Fruit fly (Drosophila melanogaster) whole organism, prepupa: ENCODE data around the gene CG11703.

ENCODE experiments used
- Blimp-1 ChIP-seq: fragments of 200-800 bp; sonication (Bioruptor generic); optimal IDR thresholded peaks from 3 replicates; lab custom pipeline; 2017; ENCODE audit warnings: missing biosample characterization, missing genetic modification characterization, mild to moderate bottlenecking, moderate library complexity, missing genetic modification reagents
- CG10631 ChIP-seq: fragments of 200-800 bp; sonication (Bioruptor generic); optimal IDR thresholded peaks from 2 replicates; lab custom pipeline; 2016; ENCODE audit warnings: missing biosample characterization, missing genetic modification characterization
- CG10669 ChIP-seq: fragments of 200-800 bp; sonication (Bioruptor generic); optimal IDR thresholded peaks from 3 replicates; lab custom pipeline; 2018; ENCODE audit warnings: missing biosample characterization, mild to moderate bottlenecking, missing genetic modification characterization, moderate library complexity
- CG11294 ChIP-seq: fragments of 200-800 bp; sonication (Bioruptor generic); IDR thresholded peaks from 2 replicates; pipeline ENCODE4 v1.3.6; 2022; ENCODE audit warnings: missing biosample characterization, missing genetic modification characterization
- CG11762 ChIP-seq: fragments of 200-800 bp; sonication (Bioruptor generic); optimal IDR thresholded peaks from 3 replicates; lab custom pipeline; 2016; ENCODE audit warnings: missing biosample characterization, missing genetic modification characterization; ENCODE audit not compliant: insufficient read depth
- CG11902 ChIP-seq: fragments of 200-800 bp; sonication (Bioruptor generic); optimal IDR thresholded peaks from 3 replicates; lab custom pipeline; 2016; ENCODE audit warnings: missing biosample characterization, missing genetic modification characterization
- CG15336 ChIP-seq: fragments of 200-800 bp; sonication (Bioruptor generic); IDR thresholded peaks from 2 replicates; pipeline ENCODE4 v1.3.6; 2022; ENCODE audit warnings: missing biosample characterization, missing genetic modification characterization
- CG1621 ChIP-seq: fragments of 200-800 bp; sonication (Bioruptor generic); optimal IDR thresholded peaks from 3 replicates; lab custom pipeline; 2018; ENCODE audit warnings: missing biosample characterization, mild to moderate bottlenecking, missing genetic modification characterization
- CG16779 ChIP-seq: fragments of 200-800 bp; sonication (Bioruptor generic); optimal IDR thresholded peaks from 3 replicates; lab custom pipeline; 2017; ENCODE audit warnings: missing biosample characterization, mild to moderate bottlenecking, missing genetic modification characterization
- CG3032 ChIP-seq: fragments of 200-800 bp; optimal IDR thresholded peaks from 2 replicates; lab custom pipeline; 2019; ENCODE audit warnings: missing biosample characterization, mild to moderate bottlenecking, missing genetic modification characterization, moderate library complexity
- CG34406 ChIP-seq: fragments of 200-800 bp; sonication (Bioruptor generic); optimal IDR thresholded peaks from 3 replicates; lab custom pipeline; 2016; ENCODE audit warnings: missing biosample characterization, missing genetic modification characterization
- CG4318 ChIP-seq: fragments of 200-800 bp; sonication (Bioruptor generic); optimal IDR thresholded peaks from 3 replicates; lab custom pipeline; 2017; ENCODE audit warnings: missing biosample characterization, mild to moderate bottlenecking, missing genetic modification characterization
- CG6163 ChIP-seq: fragments of 200-800 bp; sonication (Bioruptor generic); IDR thresholded peaks from 3 replicates; pipeline ENCODE4 v1.3.6; 2022; ENCODE audit warnings: missing biosample characterization, missing genetic modification characterization
- CG6808 ChIP-seq: fragments of 200-800 bp; sonication (Bioruptor generic); optimal IDR thresholded peaks from 3 replicates; lab custom pipeline; 2017; ENCODE audit warnings: missing biosample characterization, missing genetic modification characterization, mild to moderate bottlenecking, moderate library complexity, missing genetic modification reagents
- CG7368 ChIP-seq: fragments of 200-800 bp; sonication (Bioruptor generic); optimal IDR thresholded peaks from 3 replicates; lab custom pipeline; 2016; ENCODE audit warnings: missing biosample characterization, missing genetic modification characterization
- CG8119 ChIP-seq: fragments of 200-800 bp; sonication (Bioruptor generic); IDR thresholded peaks from 3 replicates; pipeline ENCODE4 v1.3.6; 2022; ENCODE audit warnings: missing biosample characterization, missing genetic modification characterization
- CG8632 ChIP-seq: fragments of 200-800 bp; sonication (Bioruptor generic); optimal IDR thresholded peaks from 3 replicates; lab custom pipeline; 2016; ENCODE audit warnings: missing biosample characterization, missing genetic modification characterization
- CG9139 ChIP-seq: fragments of 200-800 bp; sonication (Bioruptor generic); optimal IDR thresholded peaks from 3 replicates; lab custom pipeline; 2017; ENCODE audit warnings: missing biosample characterization, mild to moderate bottlenecking, missing genetic modification characterization
- Eip75B ChIP-seq: fragments of 200-800 bp; sonication (Bioruptor generic); optimal IDR thresholded peaks from 3 replicates; lab custom pipeline; 2016; ENCODE audit warnings: missing biosample characterization, missing genetic modification characterization
- Eip78C ChIP-seq: fragments of 200-800 bp; sonication (Bioruptor generic); peaks from one replicate; lab custom pipeline; 2016; ENCODE audit warnings: missing biosample characterization, missing genetic modification characterization
- Eip93F ChIP-seq: fragments of 200-800 bp; sonication (Bioruptor generic); optimal IDR thresholded peaks from 2 replicates; lab custom pipeline; 2016; ENCODE audit warnings: missing biosample characterization, mild to moderate bottlenecking, missing genetic modification characterization
- Ets21C ChIP-seq: fragments of 200-800 bp; sonication (Bioruptor generic); optimal IDR thresholded peaks from 3 replicates; lab custom pipeline; 2016; ENCODE audit warnings: missing biosample characterization, missing genetic modification characterization
- Ets96B ChIP-seq: fragments of 200-800 bp; optimal IDR thresholded peaks from 2 replicates; lab custom pipeline; 2019; ENCODE audit warnings: missing biosample characterization, mild to moderate bottlenecking, missing genetic modification characterization, moderate library complexity
- Gug ChIP-seq: fragments of 200-800 bp; sonication (Bioruptor generic); IDR thresholded peaks from 2 replicates; pipeline ENCODE4 v1.3.6; 2022; ENCODE audit warnings: missing biosample characterization, missing genetic modification characterization
- Hr38 ChIP-seq: sonication (Bioruptor generic); optimal IDR thresholded peaks from 2 replicates; lab custom pipeline; 2016; ENCODE audit warnings: missing biosample characterization, missing genetic modification characterization
- Hr39 ChIP-seq: fragments of 200-800 bp; sonication (Bioruptor generic); optimal IDR thresholded peaks from 2 replicates; lab custom pipeline; 2016; ENCODE audit warnings: missing biosample characterization, missing genetic modification characterization
- Hr4 ChIP-seq: fragments of 200-800 bp; sonication (Bioruptor generic); optimal IDR thresholded peaks from 3 replicates; lab custom pipeline; 2016; ENCODE audit warnings: missing biosample characterization, missing genetic modification characterization
- OdsH ChIP-seq: fragments of 200-800 bp; sonication (Bioruptor generic); optimal IDR thresholded peaks from 3 replicates; lab custom pipeline; 2016; ENCODE audit warnings: missing biosample characterization, missing genetic modification characterization
- Smox ChIP-seq: fragments of 200-800 bp; sonication (Bioruptor generic); optimal IDR thresholded peaks from 3 replicates; lab custom pipeline; 2016; ENCODE audit warnings: missing biosample characterization, missing genetic modification characterization
- Sox102F ChIP-seq: fragments of 200-800 bp; sonication (Bioruptor generic); optimal IDR thresholded peaks from 2 replicates; lab custom pipeline; 2016; ENCODE audit warnings: missing biosample characterization, mild to moderate bottlenecking, missing genetic modification characterization
- Sox14 ChIP-seq: fragments of 200-800 bp; sonication (Bioruptor generic); optimal IDR thresholded peaks from 3 replicates; lab custom pipeline; 2016; ENCODE audit warnings: missing biosample characterization, missing genetic modification characterization
- Sox15 ChIP-seq: fragments of 200-800 bp; sonication (Bioruptor generic); optimal IDR thresholded peaks from 3 replicates; lab custom pipeline; 2016; ENCODE audit warnings: missing biosample characterization, missing genetic modification characterization
- acj6 ChIP-seq: fragments of 200-800 bp; sonication (Bioruptor generic); optimal IDR thresholded peaks from 3 replicates; lab custom pipeline; 2016; ENCODE audit warnings: missing biosample characterization, missing genetic modification characterization
- cyc ChIP-seq: fragments of 200-800 bp; sonication (Bioruptor generic); optimal IDR thresholded peaks from 3 replicates; lab custom pipeline; 2016; ENCODE audit warnings: missing biosample characterization, missing genetic modification characterization
- dac ChIP-seq: fragments of 200-800 bp; sonication (Bioruptor generic); optimal IDR thresholded peaks from 2 replicates; lab custom pipeline; 2017; ENCODE audit warnings: missing biosample characterization, mild to moderate bottlenecking, missing genetic modification characterization
- dsx ChIP-seq: fragments of 200-800 bp; optimal IDR thresholded peaks from 3 replicates; lab custom pipeline; 2019; ENCODE audit warnings: missing biosample characterization, mild to moderate bottlenecking, missing genetic modification characterization, moderate library complexity; ENCODE audit not compliant: poor library complexity, severe bottlenecking
- eg ChIP-seq: fragments of 200-800 bp; sonication (Bioruptor generic); IDR thresholded peaks from 3 replicates; pipeline ENCODE4 v1.3.6; 2022; ENCODE audit warnings: missing biosample characterization, missing genetic modification characterization
- esn ChIP-seq: fragments of 200-800 bp; sonication (Bioruptor generic); optimal IDR thresholded peaks from 2 replicates; lab custom pipeline; 2016; ENCODE audit warnings: missing biosample characterization, mild to moderate bottlenecking, missing genetic modification characterization, moderate library complexity
- fd59A ChIP-seq: fragments of 200-800 bp; sonication (Bioruptor generic); optimal IDR thresholded peaks from 2 replicates; lab custom pipeline; 2017; ENCODE audit warnings: missing biosample characterization, mild to moderate bottlenecking, missing genetic modification characterization, missing genetic modification reagents
- fkh ChIP-seq: fragments of 200-800 bp; sonication (Bioruptor generic); optimal IDR thresholded peaks from 3 replicates; lab custom pipeline; 2017; ENCODE audit warnings: missing biosample characterization, mild to moderate bottlenecking, missing genetic modification characterization, moderate library complexity
- lz ChIP-seq: fragments of 200-800 bp; sonication (Bioruptor generic); optimal IDR thresholded peaks from 3 replicates; lab custom pipeline; 2016; ENCODE audit warnings: missing biosample characterization, missing genetic modification characterization
- net ChIP-seq: fragments of 200-800 bp; sonication (Bioruptor generic); optimal IDR thresholded peaks from 3 replicates; lab custom pipeline; 2016; ENCODE audit warnings: missing biosample characterization, missing genetic modification characterization
- pdm3 ChIP-seq: fragments of 200-800 bp; sonication (Bioruptor generic); optimal IDR thresholded peaks from 3 replicates; lab custom pipeline; 2016; ENCODE audit warnings: missing biosample characterization, missing genetic modification characterization
- spab ChIP-seq: fragments of 200-800 bp; sonication (Bioruptor generic); optimal IDR thresholded peaks from 2 replicates; lab custom pipeline; 2017; ENCODE audit warnings: missing biosample characterization, mild to moderate bottlenecking, missing genetic modification characterization, missing genetic modification reagents
- ss ChIP-seq, 2 experiments: fragments of 200-800 bp; sonication (Bioruptor generic); optimal IDR thresholded peaks; 2 replicates in 1 of 2; 3 replicates in 1 of 2; lab custom pipeline; 2017 to 2018; ENCODE audit warnings: mild to moderate bottlenecking in 2 of 2, missing biosample characterization in 2 of 2, missing genetic modification characterization in 2 of 2, moderate library complexity in 1 of 2
- svp ChIP-seq: fragments of 200-800 bp; sonication (Bioruptor generic); peaks from one replicate; lab custom pipeline; 2016; ENCODE audit warnings: missing biosample characterization, missing genetic modification characterization
- topi ChIP-seq: fragments of 200-800 bp; sonication (Bioruptor generic); optimal IDR thresholded peaks from 3 replicates; lab custom pipeline; 2016; ENCODE audit warnings: missing biosample characterization, missing genetic modification characterization
- vri ChIP-seq: fragments of 200-800 bp; sonication (Bioruptor generic); optimal IDR thresholded peaks from 3 replicates; lab custom pipeline; 2016; ENCODE audit warnings: missing biosample characterization, mild to moderate bottlenecking, missing genetic modification characterization

Gene CG11703

dm6 chr3R:19228080-19228479 lies at the start of gene CG11703:
Gene CG11703 (minus strand): TSS chr3R:19228180.
- TF ChIP-seq CG34406 = no peak
- TF ChIP-seq lz (GFP tag; lab: Kevin White, UChicago) = no peak
- TF ChIP-seq fd59A (GFP tag; lab: Kevin White, UChicago) = no peak
- TF ChIP-seq CG16779 = no peak
- no peak for TF ChIP-seq Gug (GFP tag; lab: Robert Waterston, UW)
- no peak for TF ChIP-seq cyc
- TF ChIP-seq Ets96B = no peak
- TF ChIP-seq ss (GFP tag; optimal IDR thresholded peaks at IDR 0.05; lab: Kevin White, UChicago) = no peak
- TF ChIP-seq spab = no peak
- TF ChIP-seq CG11762 = no peak
- TF ChIP-seq svp (GFP tag; lab: Kevin White, UChicago) = no peak
- no peak for TF ChIP-seq Sox14 (GFP tag; lab: Kevin White, UChicago)
- no peak for TF ChIP-seq CG15336
- no peak for TF ChIP-seq CG3032 (tag; lab: Kevin White, UChicago)
- TF ChIP-seq dac (GFP tag; lab: Kevin White, UChicago) = no peak

DNA sequence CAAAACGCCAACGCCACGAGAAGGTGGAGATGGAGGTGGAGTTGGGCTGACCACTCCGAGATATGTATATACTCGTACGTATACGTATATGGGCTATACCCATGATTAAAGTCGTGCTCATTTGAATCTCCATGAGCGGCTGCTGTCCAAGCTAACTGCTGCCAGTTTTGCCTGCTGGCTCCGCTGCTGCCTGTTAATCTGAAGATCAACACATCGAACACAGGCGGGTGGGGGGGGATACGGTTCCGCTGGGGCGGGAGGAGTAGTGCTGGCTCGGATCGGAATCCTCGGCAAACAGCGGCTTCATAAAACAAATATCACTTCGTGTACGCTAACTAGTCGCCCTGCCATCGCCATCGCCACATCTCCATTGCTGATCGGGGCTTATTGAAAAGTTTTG lies 48.2 kb upstream of the CG11703 start:
- no peak for TF ChIP-seq net
- no peak for TF ChIP-seq fkh (GFP tag; lab: Kevin White, UChicago)
- no peak for TF ChIP-seq vri
- TF ChIP-seq Gug (GFP tag; lab: Robert Waterston, UW) = no peak
- TF ChIP-seq Ets21C (GFP tag; lab: Kevin White, UChicago) = no peak

- TF ChIP-seq eg (GFP tag; lab: Robert Waterston, UW) = peak; percentile 61; the same call in 2 of the 3 replicates
- peak; percentile 37 for TF ChIP-seq pdm3
- peak; percentile 62 to 68 for TF ChIP-seq ss (GFP tag; optimal IDR thresholded peaks at IDR 0.05; lab: Kevin White, UChicago)
- peak; percentile 32 for TF ChIP-seq esn (GFP tag; lab: Kevin White, UChicago)
- TF ChIP-seq Blimp-1 = no peak
- TF ChIP-seq net = peak; percentile 63
- TF ChIP-seq Sox15 = no peak
- TF ChIP-seq CG11294 (GFP tag; lab: Robert Waterston, UW) = peak; percentile 25; the same call in 1 of the 2 replicates
- TF ChIP-seq Ets21C (GFP tag; lab: Kevin White, UChicago) = no peak
- TF ChIP-seq CG8632 = peak; percentile 41
- no peak for TF ChIP-seq CG11902
- TF ChIP-seq CG7368 = peak; percentile 13
- TF ChIP-seq CG8119 (GFP tag; lab: Robert Waterston, UW) = peak; percentile 90
- no peak for TF ChIP-seq lz (GFP tag; lab: Kevin White, UChicago)
- TF ChIP-seq Smox (GFP tag; lab: Kevin White, UChicago) = peak; percentile 26
- TF ChIP-seq OdsH (GFP tag; lab: Kevin White, UChicago) = peak; percentile 71
- TF ChIP-seq dsx = peak; percentile 54
- no peak for TF ChIP-seq Sox102F (GFP tag; lab: Kevin White, UChicago)
- no peak for TF ChIP-seq fkh (GFP tag; lab: Kevin White, UChicago)
- peak; percentile 25 for TF ChIP-seq Sox14 (GFP tag; lab: Kevin White, UChicago)
- peak; percentile 52 for TF ChIP-seq CG34406
- TF ChIP-seq CG9139 (GFP tag; lab: Kevin White, UChicago) = peak; percentile 49
- TF ChIP-seq Hr4 = peak; percentile 60
- no peak for TF ChIP-seq Eip93F
- TF ChIP-seq CG10631 (GFP tag; lab: Kevin White, UChicago) = peak; percentile 75
- 0 out of 3 replicates have a peak, but pooled peaks have one; percentile 57 for TF ChIP-seq CG6163 (GFP tag; lab: Robert Waterston, UW)
- no peak for TF ChIP-seq topi (GFP tag; lab: Kevin White, UChicago)
- TF ChIP-seq Hr38 (GFP tag; lab: Kevin White, UChicago) = no peak
- TF ChIP-seq CG1621 (tag; lab: Kevin White, UChicago) = peak; percentile 29
- peak; percentile 90 for TF ChIP-seq CG15336
- TF ChIP-seq Hr39 = no peak
- TF ChIP-seq Eip78C = peak; percentile 93
- no peak for TF ChIP-seq cyc
- TF ChIP-seq acj6 (GFP tag; lab: Kevin White, UChicago) = peak; percentile 59
- no peak for TF ChIP-seq Eip75B
- TF ChIP-seq CG10669 = peak; percentile 50
- TF ChIP-seq spab = peak; percentile 62
- peak; percentile 48 for TF ChIP-seq CG6808 (GFP tag; lab: Kevin White, UChicago)
- peak; percentile 81 for TF ChIP-seq CG4318
Observed at dm6 chr3R:19274028-19274427, 46.0 kb upstream of the CG11703 start.
